Worm (Caenorhabditis elegans) whole organism, L2 larva: ENCODE results near the gene K01A2.6.

ENCODE experiments used
- R02D3.7 ChIP-seq: fragments of 150-350 bp; optimal IDR thresholded peaks from 2 replicates; lab custom pipeline; 2014; ENCODE audit warnings: missing biosample characterization, missing genetic modification characterization
- Y55F3AM.14 ChIP-seq: fragments of 200-800 bp; sonication (Bioruptor generic); optimal IDR thresholded peaks from 2 replicates; lab custom pipeline; 2018; ENCODE audit warnings: mild to moderate bottlenecking, missing genetic modification characterization, missing compliant biosample characterization
- ZK546.5 ChIP-seq: sonication (generic microtip); optimal IDR thresholded peaks from 2 replicates; lab custom pipeline; 2017; ENCODE audit warnings: missing biosample characterization, missing genetic modification characterization
- aly-2 ChIP-seq: fragments of 150-350 bp; optimal IDR thresholded peaks from 2 replicates; lab custom pipeline; 2014; ENCODE audit warnings: missing biosample characterization, missing genetic modification characterization
- ama-1 ChIP-seq: fragments of 150-350 bp; optimal IDR thresholded peaks from 2 replicates; lab custom pipeline; 2018; ENCODE audit warnings: inconsistent platforms
- blmp-1 ChIP-seq: sonication (generic microtip); optimal IDR thresholded peaks from 2 replicates; lab custom pipeline; 2017; ENCODE audit warnings: missing genetic modification characterization, mild to moderate bottlenecking, missing compliant biosample characterization, antibody characterized with exemption, moderate library complexity; ENCODE audit not compliant: insufficient read depth
- ceh-82 ChIP-seq: fragments of 150-350 bp; optimal IDR thresholded peaks from 2 replicates; lab custom pipeline; 2014; ENCODE audit warnings: missing biosample characterization, missing genetic modification characterization
- elt-1 ChIP-seq: fragments of 150-350 bp; optimal IDR thresholded peaks from 2 replicates; lab custom pipeline; 2014; ENCODE audit warnings: missing biosample characterization, missing genetic modification characterization
- fos-1 ChIP-seq: fragments of 150-350 bp; optimal IDR thresholded peaks from 2 replicates; lab custom pipeline; 2014; ENCODE audit warnings: missing biosample characterization, missing genetic modification characterization
- gmeb-1 ChIP-seq: fragments of 150-350 bp; optimal IDR thresholded peaks from 2 replicates; lab custom pipeline; 2014; ENCODE audit warnings: missing biosample characterization, missing genetic modification characterization
- lin-13 ChIP-seq: fragments of 150-350 bp; optimal IDR thresholded peaks from 2 replicates; lab custom pipeline; 2014; ENCODE audit warnings: missing biosample characterization, missing genetic modification reagents, missing genetic modification characterization
- lin-39 ChIP-seq: fragments of 150-350 bp; optimal IDR thresholded peaks from 2 replicates; lab custom pipeline; 2014; ENCODE audit warnings: missing biosample characterization, missing genetic modification reagents, missing genetic modification characterization
- lsy-2 ChIP-seq, 2 experiments: fragments of 150-350 bp in 1 of 2; sonication (generic microtip) in 1 of 2; optimal IDR thresholded peaks; 2 replicates each; lab custom pipeline; 2014 to 2017; ENCODE audit warnings: missing biosample characterization in 2 of 2, missing genetic modification characterization in 2 of 2
- mab-5 ChIP-seq: fragments of 150-350 bp; optimal IDR thresholded peaks from 2 replicates; lab custom pipeline; 2014; ENCODE audit warnings: missing biosample characterization, missing genetic modification characterization
- mbf-1 ChIP-seq: sonication (generic microtip); optimal IDR thresholded peaks from 2 replicates; lab custom pipeline; 2017; ENCODE audit warnings: missing biosample characterization, missing genetic modification characterization
- nhr-11 ChIP-seq: fragments of 150-350 bp; optimal IDR thresholded peaks from 2 replicates; lab custom pipeline; 2014; ENCODE audit warnings: missing biosample characterization, missing genetic modification characterization
- nhr-12 ChIP-seq: fragments of 150-350 bp; optimal IDR thresholded peaks from 2 replicates; lab custom pipeline; 2014; ENCODE audit warnings: missing biosample characterization, missing genetic modification characterization
- nhr-129 ChIP-seq: fragments of 150-350 bp; optimal IDR thresholded peaks from 2 replicates; lab custom pipeline; 2014; ENCODE audit warnings: missing biosample characterization, missing genetic modification characterization
- nhr-21 ChIP-seq: fragments of 150-350 bp; optimal IDR thresholded peaks from 2 replicates; lab custom pipeline; 2014; ENCODE audit warnings: missing biosample characterization, missing genetic modification characterization
- nhr-237 ChIP-seq: fragments of 150-350 bp; optimal IDR thresholded peaks from 2 replicates; lab custom pipeline; 2014; ENCODE audit warnings: missing biosample characterization, missing genetic modification characterization
- nhr-25 ChIP-seq: fragments of 150-350 bp; sonication (generic microtip); optimal IDR thresholded peaks from 3 replicates; lab custom pipeline; 2014; ENCODE audit warnings: missing biosample characterization, missing genetic modification characterization
- nhr-6 ChIP-seq: fragments of 150-350 bp; optimal IDR thresholded peaks from 2 replicates; lab custom pipeline; 2014; ENCODE audit warnings: missing biosample characterization, missing genetic modification characterization
- sma-9 ChIP-seq, 2 experiments: fragments of 150-350 bp in 1 of 2; sonication (generic microtip) in 1 of 2; optimal IDR thresholded peaks; 2 replicates each; lab custom pipeline; 2014 to 2016; ENCODE audit warnings: missing genetic modification characterization in 2 of 2, mild to moderate bottlenecking in 1 of 2, missing biosample characterization in 1 of 2, missing compliant biosample characterization in 1 of 2, missing genetic modification reagents in 1 of 2, moderate library complexity in 1 of 2
- snpc-4 ChIP-seq: fragments of 150-350 bp; optimal IDR thresholded peaks from 2 replicates; lab custom pipeline; 2014; ENCODE audit warnings: missing biosample characterization, missing genetic modification characterization
- unc-62 ChIP-seq: fragments of 150-350 bp; optimal IDR thresholded peaks from 2 replicates; lab custom pipeline; 2014; ENCODE audit warnings: missing biosample characterization, missing genetic modification reagents, missing genetic modification characterization
- zag-1 ChIP-seq: fragments of 150-350 bp; optimal IDR thresholded peaks from 2 replicates; lab custom pipeline; 2014; ENCODE audit warnings: missing biosample characterization, missing genetic modification characterization
- ztf-1 ChIP-seq: fragments of 200-800 bp; sonication (Bioruptor generic); conservative IDR thresholded peaks from 2 replicates; pipeline ENCODE4 v1.3.6; 2022; ENCODE audit warnings: missing genetic modification characterization, missing compliant biosample characterization
- ztf-11 ChIP-seq: sonication (generic microtip); optimal IDR thresholded peaks from 2 replicates; lab custom pipeline; 2017; ENCODE audit warnings: missing biosample characterization, missing genetic modification characterization
- ztf-4 ChIP-seq: fragments of 150-350 bp; optimal IDR thresholded peaks from 2 replicates; lab custom pipeline; 2014; ENCODE audit warnings: missing biosample characterization, missing genetic modification characterization

Gene K01A2.6

ce11 chrII:325639-326350 lies 26.0 kb downstream of the K01A2.6 start, which contains the start of gene sgcb-1:
Gene sgcb-1 (plus strand): TSS chrII:326300.
- TF ChIP-seq R02D3.7 (tag; lab: Kevin White, UChicago) = no peak
- peak; percentile 34 for TF ChIP-seq nhr-129 (tag; lab: Kevin White, UChicago)
- no peak for TF ChIP-seq nhr-6 (tag; lab: Kevin White, UChicago)
- no peak for TF ChIP-seq ztf-11 (tag; lab: Kevin White, UChicago)
- TF ChIP-seq ceh-82 (tag; lab: Kevin White, UChicago) = no peak
- no peak for TF ChIP-seq lsy-2 (tag; optimal IDR thresholded peaks at IDR 0.05; lab: Kevin White, UChicago)
- TF ChIP-seq blmp-1 (tag; lab: Kevin White, UChicago) = no peak
- TF ChIP-seq zag-1 (tag; lab: Kevin White, UChicago) = no peak

- TF ChIP-seq lsy-2 (tag; optimal IDR thresholded peaks at IDR 0.05; lab: Kevin White, UChicago) = no peak
- TF ChIP-seq ama-1 (lab: Kevin White, UChicago) = no peak
- no peak for TF ChIP-seq lin-39 (tag; lab: Kevin White, UChicago)
- TF ChIP-seq sma-9 (GFP tag; optimal IDR thresholded peaks at IDR 0.05; lab: Kevin White, UChicago) = no peak
- no peak for TF ChIP-seq sma-9 (tag; optimal IDR thresholded peaks at IDR 0.05; lab: Kevin White, UChicago)
- no peak for TF ChIP-seq aly-2 (tag; lab: Kevin White, UChicago)
- no peak for TF ChIP-seq mbf-1 (tag; lab: Kevin White, UChicago)
- no peak for TF ChIP-seq nhr-25 (tag; lab: Kevin White, UChicago)
- TF ChIP-seq unc-62 (GFP tag; lab: Kevin White, UChicago) = no peak
- no peak for TF ChIP-seq snpc-4 (tag; lab: Kevin White, UChicago)
- TF ChIP-seq Y55F3AM.14 (GFP tag; lab: Kevin White, UChicago) = no peak
- TF ChIP-seq zag-1 (tag; lab: Kevin White, UChicago) = no peak
- TF ChIP-seq ZK546.5 (tag; lab: Kevin White, UChicago) = no peak
- no peak for TF ChIP-seq ztf-11 (tag; lab: Kevin White, UChicago)
- TF ChIP-seq ceh-82 (tag; lab: Kevin White, UChicago) = no peak
- TF ChIP-seq, all 48 proteins: peak for 0
These were observed 32.6 kb downstream of the K01A2.6 start, which contains the start of gene cbn-1 for ce11 chrII:332419-332818. Gene cbn-1 (minus strand): TSS chrII:332519.

ce11 chrII:333853-334449 lies 34.2 kb downstream of the K01A2.6 start:
- TF ChIP-seq fos-1 (tag; lab: Kevin White, UChicago) (peak; percentile 18), mab-5 (no peak)

ce11 chrII:334828-335227 lies 35.0 kb downstream of the K01A2.6 start:
- TF ChIP-seq nhr-21 (peak; percentile 23), lin-13 (GFP tag; lab: Kevin White, UChicago) (no peak)
- TF ChIP-seq, all 48 proteins: peak for 1

ce11 chrII:337233-337832 lies 37.5 kb downstream of the K01A2.6 start, which contains the start of gene cpn-2:
Gene cpn-2 (plus strand): TSS chrII:337782.
- TF ChIP-seq gmeb-1 (tag; lab: Kevin White, UChicago) = no peak
- no peak for TF ChIP-seq unc-62 (GFP tag; lab: Kevin White, UChicago)
- TF ChIP-seq nhr-11 (tag; lab: Kevin White, UChicago) = no peak
- TF ChIP-seq elt-1 (tag; lab: Kevin White, UChicago) = no peak
- TF ChIP-seq nhr-25 (tag; lab: Kevin White, UChicago) = no peak
- TF ChIP-seq ZK546.5 (tag; lab: Kevin White, UChicago) = no peak
- TF ChIP-seq nhr-12 = no peak
- no peak for TF ChIP-seq nhr-237 (tag; lab: Kevin White, UChicago)
- no peak for TF ChIP-seq ztf-1 (GFP tag; lab: Robert Waterston, UW)
- no peak for TF ChIP-seq ztf-4 (tag; lab: Kevin White, UChicago)
- TF ChIP-seq, all 48 proteins: peak for 0
